Worm (Caenorhabditis elegans) whole organism, L1 larva: ENCODE measurements around the gene nspb-3.

Source experiments
- blmp-1 ChIP-seq: fragments of 150-350 bp; optimal IDR thresholded peaks from 2 replicates; lab custom pipeline; 2014; ENCODE audit warnings: missing biosample characterization, missing genetic modification characterization
- fkh-8 ChIP-seq: sonication (generic microtip); optimal IDR thresholded peaks from 2 replicates; lab custom pipeline; 2016; ENCODE audit warnings: mild to moderate bottlenecking, missing genetic modification characterization, missing compliant biosample characterization
- lin-39 ChIP-seq: fragments of 150-350 bp; optimal IDR thresholded peaks from 2 replicates; lab custom pipeline; 2014; ENCODE audit warnings: missing biosample characterization, missing genetic modification reagents, missing genetic modification characterization
- pax-3 ChIP-seq: fragments of 200-800 bp; sonication (Bioruptor generic); optimal IDR thresholded peaks from 2 replicates; lab custom pipeline; 2018; ENCODE audit warnings: mild to moderate bottlenecking, missing genetic modification characterization, moderate library complexity, missing compliant biosample characterization
- unc-62 ChIP-seq: fragments of 150-350 bp; optimal IDR thresholded peaks from 2 replicates; lab custom pipeline; 2014; ENCODE audit warnings: missing biosample characterization, missing genetic modification reagents, missing genetic modification characterization
- zag-1 ChIP-seq: fragments of 150-350 bp; optimal IDR thresholded peaks from 2 replicates; lab custom pipeline; 2014; ENCODE audit warnings: missing biosample characterization, missing genetic modification characterization

DNA sequence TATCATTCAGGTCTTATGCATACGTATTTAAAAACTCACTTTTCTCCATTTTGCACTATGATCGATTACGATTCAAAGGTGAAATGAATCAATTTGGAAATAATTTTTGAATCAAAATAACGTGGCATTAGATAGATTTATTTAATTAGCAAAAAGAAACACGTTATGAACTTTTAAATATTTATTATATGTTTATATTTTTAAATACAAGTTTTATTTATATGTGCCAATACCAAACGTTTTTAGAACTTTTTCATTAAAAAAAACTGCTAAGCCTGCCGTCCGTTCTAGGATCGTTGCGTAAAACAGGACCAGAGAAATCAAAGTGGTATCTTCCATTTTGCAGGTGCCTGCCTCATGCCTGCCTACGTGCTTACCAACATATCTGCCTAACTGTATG, 2.5 kb upstream of the nspb-3 start, which contains the start of gene F38A5.6:
- TF ChIP-seq lin-39 (tag; lab: Kevin White, UChicago), result no peak
- TF ChIP-seq unc-62 (GFP tag; lab: Kevin White, UChicago), result no peak
- no peak for TF ChIP-seq fkh-8 (tag; lab: Kevin White, UChicago)
- no peak for TF ChIP-seq pax-3
- TF ChIP-seq blmp-1, result no peak
- TF ChIP-seq zag-1 (tag; lab: Kevin White, UChicago), result no peak
